Worm (Caenorhabditis elegans): ENCODE results near the gene thn-6.

DNA sequence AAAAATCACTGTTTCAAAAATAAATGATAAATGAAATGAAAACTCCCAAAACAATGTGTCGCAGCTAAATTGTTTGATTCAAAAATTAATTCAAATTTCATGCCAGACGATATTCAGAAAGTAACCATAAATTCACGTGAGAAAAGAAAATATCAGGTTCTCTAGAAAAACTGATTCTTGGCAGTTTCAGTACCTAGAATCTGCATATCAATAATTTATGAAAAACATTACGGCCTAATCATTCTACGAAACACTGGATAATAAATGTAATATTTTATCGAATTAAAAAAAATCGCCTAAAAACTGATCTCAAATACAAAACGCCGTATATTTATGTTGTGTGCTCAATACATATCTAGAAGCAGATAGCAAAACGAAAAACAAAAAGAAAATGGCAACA is 27.9 kb upstream of the thn-6 start:
- no peak for TF ChIP-seq unc-55 (GFP tag; optimal IDR thresholded peaks at IDR 0.05)
- no peak for TF ChIP-seq elt-2 (tag; optimal IDR thresholded peaks at IDR 0.05)
- TF ChIP-seq ceh-19 (GFP tag; optimal IDR thresholded peaks at IDR 0.05): no peak
